Fruit fly (Drosophila melanogaster) whole organism, pupa: Measurements from ENCODE around the gene Gdh.

Experiments
- CG10348 ChIP-seq: fragments of 200-800 bp; sonication (Bioruptor generic); IDR thresholded peaks from 2 replicates; pipeline ENCODE4 v1.3.6; 2022; ENCODE audit warnings: missing biosample characterization, missing genetic modification characterization
- CG12605 ChIP-seq: fragments of 200-800 bp; sonication (Bioruptor generic); IDR thresholded peaks from 2 replicates; pipeline ENCODE4 v1.3.6; 2022; ENCODE audit warnings: missing biosample characterization, missing genetic modification characterization
- CG13204 ChIP-seq: fragments of 200-800 bp; sonication (Bioruptor generic); optimal IDR thresholded peaks from 2 replicates; lab custom pipeline; 2018; ENCODE audit warnings: missing biosample characterization, mild to moderate bottlenecking, missing genetic modification characterization, moderate library complexity
- CG14655 ChIP-seq: fragments of 200-800 bp; sonication (Bioruptor generic); optimal IDR thresholded peaks from 3 replicates; lab custom pipeline; 2017; ENCODE audit warnings: mild to moderate bottlenecking, missing biosample characterization, missing genetic modification reagents, missing genetic modification characterization
- CG15710 ChIP-seq: fragments of 200-800 bp; sonication (Bioruptor generic); optimal IDR thresholded peaks from 2 replicates; lab custom pipeline; 2018; ENCODE audit warnings: missing biosample characterization, mild to moderate bottlenecking, missing genetic modification characterization, moderate library complexity
- CG17806 ChIP-seq: fragments of 200-800 bp; sonication (Bioruptor generic); optimal IDR thresholded peaks from 2 replicates; lab custom pipeline; 2018; ENCODE audit warnings: missing biosample characterization, mild to moderate bottlenecking, missing genetic modification characterization, moderate library complexity
- CG32121 ChIP-seq: fragments of 200-800 bp; sonication (Bioruptor generic); IDR thresholded peaks from 2 replicates; pipeline ENCODE4 v1.3.6; 2022; ENCODE audit warnings: missing biosample characterization, missing genetic modification characterization
- CG34367 ChIP-seq: fragments of 200-800 bp; sonication (Bioruptor generic); optimal IDR thresholded peaks from 2 replicates; lab custom pipeline; 2018; ENCODE audit warnings: missing biosample characterization, mild to moderate bottlenecking, missing genetic modification characterization
- CG4496 ChIP-seq: fragments of 200-800 bp; sonication (Bioruptor generic); IDR thresholded peaks from 3 replicates; pipeline ENCODE4 v1.3.6; 2022; ENCODE audit warnings: missing biosample characterization, missing genetic modification characterization
- CG8159 ChIP-seq: fragments of 200-800 bp; sonication (Bioruptor generic); optimal IDR thresholded peaks from 3 replicates; lab custom pipeline; 2018; ENCODE audit warnings: missing biosample characterization, mild to moderate bottlenecking, missing genetic modification characterization, moderate library complexity
- CG8301 ChIP-seq: fragments of 200-800 bp; sonication (Bioruptor generic); optimal IDR thresholded peaks from 2 replicates; lab custom pipeline; 2018; ENCODE audit warnings: missing biosample characterization, mild to moderate bottlenecking, missing genetic modification characterization
- CG9948 ChIP-seq: fragments of 200-800 bp; sonication (Bioruptor generic); optimal IDR thresholded peaks from 2 replicates; lab custom pipeline; 2018; ENCODE audit warnings: missing biosample characterization, mild to moderate bottlenecking, missing genetic modification characterization, moderate library complexity
- D1 ChIP-seq: fragments of 200-800 bp; sonication (Bioruptor generic); optimal IDR thresholded peaks from 2 replicates; lab custom pipeline; 2018; ENCODE audit warnings: missing biosample characterization, mild to moderate bottlenecking, missing genetic modification characterization, moderate library complexity
- EcR ChIP-seq: fragments of 200-800 bp; sonication (Bioruptor generic); optimal IDR thresholded peaks from 3 replicates; lab custom pipeline; 2019; ENCODE audit warnings: missing biosample characterization, missing genetic modification characterization, mild to moderate bottlenecking, moderate library complexity, missing genetic modification reagents
- Ets98B ChIP-seq: fragments of 200-800 bp; sonication (Bioruptor generic); IDR thresholded peaks from 2 replicates; pipeline ENCODE4 v1.3.6; 2022; ENCODE audit warnings: missing biosample characterization, missing genetic modification characterization
- Pif1A ChIP-seq: fragments of 200-800 bp; sonication (Bioruptor generic); optimal IDR thresholded peaks from 3 replicates; lab custom pipeline; 2016; ENCODE audit warnings: missing biosample characterization, missing genetic modification characterization
- Pif1B ChIP-seq: fragments of 200-800 bp; sonication (Bioruptor generic); optimal IDR thresholded peaks from 3 replicates; lab custom pipeline; 2016; ENCODE audit warnings: missing biosample characterization, missing genetic modification characterization
- Snoo ChIP-seq: fragments of 200-800 bp; sonication (Bioruptor generic); optimal IDR thresholded peaks from 3 replicates; lab custom pipeline; 2017; ENCODE audit warnings: missing biosample characterization, mild to moderate bottlenecking, missing genetic modification characterization, inconsistent platforms
- fd96Ca ChIP-seq: fragments of 200-800 bp; sonication (Bioruptor generic); IDR thresholded peaks from 3 replicates; pipeline ENCODE4 v1.3.6; 2022; ENCODE audit warnings: missing biosample characterization, missing genetic modification characterization
- gl ChIP-seq: fragments of 200-800 bp; sonication (Bioruptor generic); optimal IDR thresholded peaks from 2 replicates; lab custom pipeline; 2018; ENCODE audit warnings: missing biosample characterization, mild to moderate bottlenecking, missing genetic modification characterization
- rn ChIP-seq: fragments of 200-800 bp; sonication (Bioruptor generic); IDR thresholded peaks from 2 replicates; pipeline ENCODE4 v1.3.6; 2022; ENCODE audit warnings: missing biosample characterization, missing genetic modification characterization

Gene Gdh

dm6 chr3R:23922502-23923350 lies 20.2 kb downstream of the Gdh start, which contains the start of the genes sba and CG31141:
Gene sba (minus strand): TSS chr3R:23922973.
Gene CG31141 (plus strand): TSS chr3R:23923300.
- TF ChIP-seq Ets98B (GFP tag; lab: Robert Waterston, UW): peak; percentile 58
- peak; percentile 46 for TF ChIP-seq CG8159 (tag; lab: Kevin White, UChicago)
- no peak for TF ChIP-seq D1 (tag; lab: Kevin White, UChicago)
- no peak for TF ChIP-seq CG13204
- no peak for TF ChIP-seq CG8301 (tag; lab: Kevin White, UChicago)
- no peak for TF ChIP-seq CG14655
- no peak for TF ChIP-seq CG32121 (GFP tag; lab: Robert Waterston, UW)
- TF ChIP-seq EcR: peak; percentile 24
- TF ChIP-seq CG4496 (GFP tag; lab: Robert Waterston, UW): peak; percentile 55; the same call in 2 of the 3 replicates
- no peak for TF ChIP-seq Pif1B (GFP tag; lab: Kevin White, UChicago)
- peak; percentile 36 for TF ChIP-seq gl
- TF ChIP-seq fd96Ca: no peak
- no peak for TF ChIP-seq CG15710 (tag; lab: Kevin White, UChicago)
- no peak for TF ChIP-seq CG17806
- TF ChIP-seq CG12605 (GFP tag; lab: Robert Waterston, UW): peak; percentile 57; the same call in 1 of the 2 replicates
- no peak for TF ChIP-seq CG10348 (GFP tag; lab: Robert Waterston, UW)
- TF ChIP-seq CG9948 (tag; lab: Kevin White, UChicago): no peak
- no peak for TF ChIP-seq rn
- peak; percentile 4 for TF ChIP-seq Snoo (tag; lab: Kevin White, UChicago)

- TF ChIP-seq Pif1B (GFP tag; lab: Kevin White, UChicago) (peak; percentile 50), CG13204 (peak; percentile 31), fd96Ca (peak; percentile 63; the same call in 1 of the 3 replicates), CG8159 (tag; lab: Kevin White, UChicago) (peak; percentile 53), CG34367 (tag; lab: Kevin White, UChicago) (no peak), D1 (tag; lab: Kevin White, UChicago) (no peak), CG15710 (tag; lab: Kevin White, UChicago) (peak; percentile 44), CG17806 (peak; percentile 70), CG4496 (GFP tag; lab: Robert Waterston, UW) (peak; percentile 68; the same call in 2 of the 3 replicates), rn (0 out of 2 replicates have a peak, but pooled peaks have one; percentile 36), gl (no peak), CG12605 (GFP tag; lab: Robert Waterston, UW) (no peak), Pif1A (peak; percentile 62), CG9948 (tag; lab: Kevin White, UChicago) (peak; percentile 57), Ets98B (GFP tag; lab: Robert Waterston, UW) (peak; percentile 79), CG8301 (tag; lab: Kevin White, UChicago) (peak; percentile 60), CG14655 (no peak), EcR (peak; percentile 38), CG32121 (GFP tag; lab: Robert Waterston, UW) (peak; percentile 70)
These were observed 21.0 kb downstream of the Gdh start for dm6 chr3R:23921701-23922501.

dm6 chr3R:23920874-23921539 lies 21.9 kb downstream of the Gdh start:
- peak; percentile 6 for TF ChIP-seq Pif1A
- peak; percentile 62 for TF ChIP-seq EcR
- no peak for TF ChIP-seq CG12605 (GFP tag; lab: Robert Waterston, UW)
- peak; percentile 74 for TF ChIP-seq CG4496 (GFP tag; lab: Robert Waterston, UW)
- TF ChIP-seq CG17806: peak; percentile 36
- TF ChIP-seq rn: no peak
- peak; percentile 58 for TF ChIP-seq CG15710 (tag; lab: Kevin White, UChicago)
- TF ChIP-seq Ets98B (GFP tag; lab: Robert Waterston, UW): peak; percentile 52
- TF ChIP-seq CG8159 (tag; lab: Kevin White, UChicago): peak; percentile 51
- peak; percentile 24; the same call in 1 of the 2 replicates for TF ChIP-seq CG32121 (GFP tag; lab: Robert Waterston, UW)
- TF ChIP-seq CG34367 (tag; lab: Kevin White, UChicago): peak; percentile 37
- no peak for TF ChIP-seq CG14655
- TF ChIP-seq Snoo (tag; lab: Kevin White, UChicago): peak; percentile 52
- TF ChIP-seq fd96Ca: peak; percentile 62; the same call in 2 of the 3 replicates
- peak; percentile 44 for TF ChIP-seq gl
- no peak for TF ChIP-seq D1 (tag; lab: Kevin White, UChicago)
- TF ChIP-seq Pif1B (GFP tag; lab: Kevin White, UChicago): no peak
- no peak for TF ChIP-seq CG13204
- no peak for TF ChIP-seq CG10348 (GFP tag; lab: Robert Waterston, UW)
- TF ChIP-seq CG9948 (tag; lab: Kevin White, UChicago): peak; percentile 33
- TF ChIP-seq CG8301 (tag; lab: Kevin White, UChicago): no peak

- TF ChIP-seq CG10348 (GFP tag; lab: Robert Waterston, UW): no peak
- TF ChIP-seq CG9948 (tag; lab: Kevin White, UChicago): no peak
- no peak for TF ChIP-seq CG12605 (GFP tag; lab: Robert Waterston, UW)
- TF ChIP-seq Pif1A: no peak
- no peak for TF ChIP-seq CG4496 (GFP tag; lab: Robert Waterston, UW)
- no peak for TF ChIP-seq CG14655
- TF ChIP-seq CG8301 (tag; lab: Kevin White, UChicago): no peak
- TF ChIP-seq CG13204: no peak
- no peak for TF ChIP-seq rn
- no peak for TF ChIP-seq CG15710 (tag; lab: Kevin White, UChicago)
- TF ChIP-seq D1 (tag; lab: Kevin White, UChicago): no peak
These were observed 22.5 kb downstream of the Gdh start for dm6 chr3R:23920387-23920786.
